Worm (Caenorhabditis elegans): ENCODE data around the gene B0564.2.

The B0564.2 gene

DNA sequence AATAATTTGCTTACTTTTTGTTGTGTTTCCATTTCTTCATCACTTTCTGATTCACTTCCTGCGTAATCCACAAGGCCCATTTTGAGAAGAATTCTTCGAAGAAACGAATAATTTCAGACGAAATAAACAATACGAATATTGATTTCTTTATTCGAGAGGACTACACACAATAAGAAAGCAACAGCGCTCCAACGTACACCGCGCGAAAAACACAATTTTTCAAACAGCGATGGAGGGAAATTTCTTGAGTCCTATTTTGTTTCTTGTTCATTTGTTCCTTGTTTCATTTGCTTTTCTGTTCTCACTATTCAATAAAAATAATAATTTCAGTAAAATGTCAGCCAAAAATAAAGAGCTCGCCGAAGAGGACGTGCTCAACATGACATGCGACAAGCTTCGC lies 13.8 kb upstream of the B0564.2 start, which contains the start of the genes prcc-1 and C39E9.12 (continued):
- peak; percentile 47 for TF ChIP-seq sma-3 (GFP tag; optimal IDR thresholded peaks at IDR 0.05)

ce11 chrIV:13095462-13095861 lies 12.0 kb upstream of the B0564.2 start, which contains the start of gene rfc-3:
rfc-3 (plus strand) TSS chrIV:13095762.
- TF ChIP-seq zag-1 (tag; optimal IDR thresholded peaks at IDR 0.05) (no peak), unc-62 (GFP tag; optimal IDR thresholded peaks at IDR 0.05) (no peak), sma-9 (GFP tag; optimal IDR thresholded peaks at IDR 0.05) (no peak), sma-9 (tag; optimal IDR thresholded peaks at IDR 0.05) (no peak), snpc-4 (tag; optimal IDR thresholded peaks at IDR 0.05) (no peak), dmd-4 (tag; optimal IDR thresholded peaks at IDR 0.05) (no peak), peb-1 (tag; optimal IDR thresholded peaks at IDR 0.05) (no peak), crh-2 (tag; optimal IDR thresholded peaks at IDR 0.05) (no peak), lsy-2 (tag; optimal IDR thresholded peaks at IDR 0.05) (no peak), lin-11 (tag; optimal IDR thresholded peaks at IDR 0.05) (no peak), ZK546.5 (tag; optimal IDR thresholded peaks at IDR 0.05) (no peak), ceh-82 (tag; optimal IDR thresholded peaks at IDR 0.05) (no peak), ztf-4 (tag; optimal IDR thresholded peaks at IDR 0.05) (no peak), unc-39 (tag; optimal IDR thresholded peaks at IDR 0.05) (no peak), ztf-11 (tag; optimal IDR thresholded peaks at IDR 0.05) (no peak), R02D3.7 (tag; optimal IDR thresholded peaks at IDR 0.05) (no peak), aly-2 (tag; optimal IDR thresholded peaks at IDR 0.05) (no peak), unc-55 (GFP tag; optimal IDR thresholded peaks at IDR 0.05) (no peak), sem-4 (tag; optimal IDR thresholded peaks at IDR 0.05) (no peak), ceh-16 (tag; optimal IDR thresholded peaks at IDR 0.05) (no peak), nhr-11 (tag; optimal IDR thresholded peaks at IDR 0.05) (no peak)

ce11 chrIV:13096778-13097177 lies 10.7 kb upstream of the B0564.2 start:
- TF ChIP-seq lin-13 (GFP tag; optimal IDR thresholded peaks at IDR 0.05) (no peak), nhr-129 (tag; optimal IDR thresholded peaks at IDR 0.05) (peak; percentile 27), Y55F3AM.14 (GFP tag; optimal IDR thresholded peaks at IDR 0.05) (no peak), sma-3 (GFP tag; optimal IDR thresholded peaks at IDR 0.05) (no peak)

- TF ChIP-seq dmd-4 (tag; optimal IDR thresholded peaks at IDR 0.05), result no peak
- TF ChIP-seq gmeb-1 (tag; optimal IDR thresholded peaks at IDR 0.05), result peak; percentile 84
- no peak for TF ChIP-seq ceh-16 (tag; optimal IDR thresholded peaks at IDR 0.05)
- no peak for TF ChIP-seq nhr-77 (tag; optimal IDR thresholded peaks at IDR 0.05)
- TF ChIP-seq blmp-1 (tag; optimal IDR thresholded peaks at IDR 0.05; ENCODE audit: insufficient read depth), result peak; percentile 6
- peak; percentile 91 for TF ChIP-seq C34F6.9 (tag; optimal IDR thresholded peaks at IDR 0.05)
- no peak for TF ChIP-seq mbf-1 (tag; optimal IDR thresholded peaks at IDR 0.05)
- TF ChIP-seq ceh-82 (tag; optimal IDR thresholded peaks at IDR 0.05), result no peak
- TF ChIP-seq nhr-25 (tag; optimal IDR thresholded peaks at IDR 0.05), result peak; percentile 65
- TF ChIP-seq nhr-10 (tag; optimal IDR thresholded peaks at IDR 0.05), result no peak
- TF ChIP-seq sem-4 (tag; optimal IDR thresholded peaks at IDR 0.05), result no peak
- TF ChIP-seq nhr-6 (tag; optimal IDR thresholded peaks at IDR 0.05), result no peak
- no peak for TF ChIP-seq nhr-23 (tag; optimal IDR thresholded peaks at IDR 0.05)
- TF ChIP-seq lin-13 (GFP tag; optimal IDR thresholded peaks at IDR 0.05), result peak; percentile 66
- TF ChIP-seq ztf-11 (tag; optimal IDR thresholded peaks at IDR 0.05), result no peak
- TF ChIP-seq nhr-237 (tag; optimal IDR thresholded peaks at IDR 0.05), result no peak
- no peak for TF ChIP-seq ztf-1 (GFP tag; conservative IDR thresholded peaks at IDR 0.05)
- TF ChIP-seq elt-3 (tag; optimal IDR thresholded peaks at IDR 0.05), result no peak
- no peak for TF ChIP-seq elt-1 (tag; optimal IDR thresholded peaks at IDR 0.05)
- TF ChIP-seq egl-27 (tag; optimal IDR thresholded peaks at IDR 0.05), result no peak
- no peak for TF ChIP-seq nhr-11 (tag; optimal IDR thresholded peaks at IDR 0.05)
- TF ChIP-seq lsy-2 (tag; optimal IDR thresholded peaks at IDR 0.05), result peak; percentile 65 to 90
- TF ChIP-seq unc-55 (GFP tag; optimal IDR thresholded peaks at IDR 0.05), result peak; percentile 89
- no peak for TF ChIP-seq lin-39 (tag; optimal IDR thresholded peaks at IDR 0.05)
- TF ChIP-seq F13H6.1 (tag; optimal IDR thresholded peaks at IDR 0.05), result peak; percentile 53
- no peak for TF ChIP-seq unc-62 (GFP tag; optimal IDR thresholded peaks at IDR 0.05)
- TF ChIP-seq ZK546.5 (tag; optimal IDR thresholded peaks at IDR 0.05), result peak; percentile 19
- TF ChIP-seq lin-11 (tag; optimal IDR thresholded peaks at IDR 0.05), result peak; percentile 23
- no peak for TF ChIP-seq zag-1 (tag; optimal IDR thresholded peaks at IDR 0.05)
- no peak for TF ChIP-seq alr-1 (tag; optimal IDR thresholded peaks at IDR 0.05)
- peak; percentile 47 for TF ChIP-seq fos-1 (tag; optimal IDR thresholded peaks at IDR 0.05)
- peak; percentile 90 for TF ChIP-seq nhr-129 (tag; optimal IDR thresholded peaks at IDR 0.05)
- TF ChIP-seq mab-5 (tag; optimal IDR thresholded peaks at IDR 0.05), result peak; percentile 67
- TF ChIP-seq skn-1 (tag; optimal IDR thresholded peaks at IDR 0.05), result no peak
- peak; percentile 40 for TF ChIP-seq sma-3 (GFP tag; optimal IDR thresholded peaks at IDR 0.05)
- TF ChIP-seq aly-2 (tag; optimal IDR thresholded peaks at IDR 0.05), result no peak
- TF ChIP-seq peb-1 (tag; optimal IDR thresholded peaks at IDR 0.05), result no peak
- TF ChIP-seq crh-2 (tag; optimal IDR thresholded peaks at IDR 0.05), result peak; percentile 82
- TF ChIP-seq ztf-4 (tag; optimal IDR thresholded peaks at IDR 0.05), result no peak
- no peak for TF ChIP-seq Y55F3AM.14 (GFP tag; optimal IDR thresholded peaks at IDR 0.05)
- TF ChIP-seq unc-39 (tag; optimal IDR thresholded peaks at IDR 0.05), result no peak
- no peak for TF ChIP-seq R02D3.7 (tag; optimal IDR thresholded peaks at IDR 0.05)
- TF ChIP-seq mdl-1 (tag; optimal IDR thresholded peaks at IDR 0.05), result peak in 1 of 2 experiments; percentile 5
These were observed 8.8 kb upstream of the B0564.2 start, which contains the start of the genes dli-1, tin-9.2 and exos-4.1 for ce11 chrIV:13098652-13099051. dli-1 (minus strand) TSS chrIV:13098792. tin-9.2 (plus strand) TSS chrIV:13098995. exos-4.1 (plus strand) TSS chrIV:13098999.
